Worm (Caenorhabditis elegans) whole organism, late embryonic: ENCODE results near the gene pod-2.

Experiments used
- F13H6.1 ChIP-seq: sonication (generic microtip); optimal IDR thresholded peaks from 2 replicates; lab custom pipeline; 2016; ENCODE audit warnings: missing genetic modification characterization, missing compliant biosample characterization
- K09A11.1 ChIP-seq: sonication (generic microtip); optimal IDR thresholded peaks from 2 replicates; lab custom pipeline; 2017; ENCODE audit warnings: antibody characterized with exemption, mild to moderate bottlenecking, missing genetic modification characterization, missing compliant biosample characterization; ENCODE audit not compliant: insufficient read depth
- elt-2 ChIP-seq: sonication (generic microtip); optimal IDR thresholded peaks from 2 replicates; lab custom pipeline; 2016; ENCODE audit warnings: missing genetic modification reagents, missing genetic modification characterization, missing compliant biosample characterization
- eyg-1 ChIP-seq: sonication (generic microtip); optimal IDR thresholded peaks from 2 replicates; lab custom pipeline; 2016; ENCODE audit warnings: missing genotype, missing genetic modification characterization, missing compliant biosample characterization
- lin-11 ChIP-seq: fragments of 200-800 bp; sonication (Bioruptor generic); optimal IDR thresholded peaks from 2 replicates; lab custom pipeline; 2018; ENCODE audit warnings: mild to moderate bottlenecking, missing genetic modification characterization, missing compliant biosample characterization

DNA sequence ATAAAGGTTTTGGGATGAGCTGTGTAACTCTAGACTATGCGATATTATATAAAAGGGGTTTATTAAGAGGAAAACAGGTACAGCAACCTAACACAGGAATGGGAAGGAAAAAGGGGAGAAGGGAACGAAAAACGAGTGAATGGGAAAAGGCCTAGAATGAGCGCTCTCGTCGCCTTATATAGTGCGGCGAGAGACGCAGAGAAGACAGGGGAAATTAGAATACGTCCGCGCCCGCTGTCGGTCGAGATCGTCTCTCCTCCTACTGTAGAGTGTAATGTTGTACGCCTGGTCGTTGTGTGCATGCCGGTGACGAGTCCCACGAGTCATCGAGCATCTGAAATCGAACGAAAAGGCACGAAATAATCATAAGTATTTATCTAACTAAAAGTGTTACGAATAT lies 16.7 kb downstream of the pod-2 start:
- no peak for TF ChIP-seq eyg-1 (tag; lab: Kevin White, UChicago)
- TF ChIP-seq F13H6.1 (tag; lab: Kevin White, UChicago) = no peak
- TF ChIP-seq lin-11 = no peak
- TF ChIP-seq K09A11.1 (tag; lab: Kevin White, UChicago) = no peak
- no peak for TF ChIP-seq elt-2 (tag; lab: Kevin White, UChicago)
